Worm (Caenorhabditis elegans) whole organism, L4 larva: ENCODE data around the gene daf-1.

Experiments used
- ZK337.2 ChIP-seq: fragments of 200-800 bp; sonication (Bioruptor generic); IDR thresholded peaks from 2 replicates; pipeline ENCODE4 v1.3.6; 2022; ENCODE audit warnings: missing genetic modification reagents, missing genetic modification characterization, missing compliant biosample characterization
- ceh-28 ChIP-seq: fragments of 150-350 bp; optimal IDR thresholded peaks from 2 replicates; lab custom pipeline; 2014; ENCODE audit warnings: missing biosample characterization, missing genetic modification reagents, missing genetic modification characterization
- ceh-82 ChIP-seq: sonication (generic microtip); optimal IDR thresholded peaks from 2 replicates; lab custom pipeline; 2017; ENCODE audit warnings: missing biosample characterization, missing genetic modification characterization
- egl-27 ChIP-seq: sonication (generic microtip); optimal IDR thresholded peaks from 3 replicates; lab custom pipeline; 2017; ENCODE audit warnings: missing biosample characterization, missing genetic modification reagents, missing genetic modification characterization
- hif-1 ChIP-seq, 2 experiments: sonication (generic microtip); optimal IDR thresholded peaks; 2 replicates each; lab custom pipeline; 2016 to 2017; ENCODE audit warnings: missing compliant biosample characterization in 2 of 2, missing genetic modification characterization in 2 of 2, missing genetic modification reagents in 2 of 2, missing genotype in 2 of 2, mild to moderate bottlenecking in 1 of 2
- pqm-1 ChIP-seq: sonication (generic microtip); optimal IDR thresholded peaks from 2 replicates; lab custom pipeline; 2017; ENCODE audit warnings: missing biosample characterization, missing genetic modification characterization
- snpc-4 ChIP-seq: fragments of 150-350 bp; optimal IDR thresholded peaks from 2 replicates; lab custom pipeline; 2014; ENCODE audit warnings: missing biosample characterization, missing genetic modification characterization

- TF ChIP-seq ceh-28 (tag; lab: Kevin White, UChicago) (no peak), snpc-4 (tag; lab: Kevin White, UChicago) (no peak), ceh-82 (tag; lab: Kevin White, UChicago) (no peak), pqm-1 (tag; lab: Kevin White, UChicago) (no peak), ZK337.2 (GFP tag; lab: Robert Waterston, UW) (no peak), egl-27 (tag; lab: Kevin White, UChicago) (no peak), hif-1 (tag; optimal IDR thresholded peaks at IDR 0.05; lab: Kevin White, UChicago) (no peak)
Measured at ce11 chrIV:89991-90390, 42.2 kb upstream of the daf-1 start, which contains the start of gene scl-23.
